Fruit fly (Drosophila melanogaster) whole organism, adult: ENCODE data around the gene Mocs2A.
"Not testable (repeated sequence)": the region's sequence is repeated elsewhere in the genome, so short reads cannot be mapped to it uniquely, and the experiment has no call there.

Experiments used
- CG12768 ChIP-seq: fragments of 200-800 bp; sonication (Bioruptor generic); optimal IDR thresholded peaks from 2 replicates; lab custom pipeline; 2017; ENCODE audit warnings: missing biosample characterization, missing genetic modification characterization, mild to moderate bottlenecking, moderate library complexity, missing genetic modification reagents
- CG33017 ChIP-seq: fragments of 200-800 bp; sonication (Bioruptor generic); optimal IDR thresholded peaks from 2 replicates; lab custom pipeline; 2018; ENCODE audit warnings: missing biosample characterization, mild to moderate bottlenecking, missing genetic modification characterization, moderate library complexity
- CG7045 ChIP-seq: fragments of 200-800 bp; sonication (Bioruptor generic); optimal IDR thresholded peaks from 2 replicates; lab custom pipeline; 2017; ENCODE audit warnings: missing biosample characterization, mild to moderate bottlenecking, missing genetic modification characterization
- Mnt ChIP-seq: fragments of 200-800 bp; sonication (Bioruptor generic); optimal IDR thresholded peaks from 2 replicates; lab custom pipeline; 2016; ENCODE audit warnings: missing biosample characterization, mild to moderate bottlenecking, missing genetic modification characterization
- bab1 ChIP-seq: fragments of 200-800 bp; sonication (Bioruptor generic); optimal IDR thresholded peaks from 3 replicates; lab custom pipeline; 2019; ENCODE audit warnings: missing biosample characterization, mild to moderate bottlenecking, missing genetic modification characterization, moderate library complexity
- kay ChIP-seq: fragments of 200-800 bp; sonication (Bioruptor generic); peaks from one replicate; lab custom pipeline; 2016; ENCODE audit warnings: missing biosample characterization, missing genetic modification characterization, borderline replicate concordance
- ovo ChIP-seq: fragments of 200-800 bp; sonication (Bioruptor generic); optimal IDR thresholded peaks from 2 replicates; lab custom pipeline; 2016; ENCODE audit warnings: missing biosample characterization, missing genetic modification characterization
- toe ChIP-seq: fragments of 200-800 bp; sonication (Bioruptor generic); optimal IDR thresholded peaks from 2 replicates; lab custom pipeline; 2016; ENCODE audit warnings: missing biosample characterization, missing genetic modification characterization

- TF ChIP-seq CG7045 (GFP tag; lab: Kevin White, UChicago) (peak; percentile 61), Mnt (GFP tag; lab: Kevin White, UChicago) (peak; percentile 32), CG12768 (GFP tag; lab: Kevin White, UChicago) (peak; percentile 31), CG33017 (peak; percentile 4), bab1 (GFP tag; lab: Kevin White, UChicago) (peak; percentile 14), ovo (GFP tag; lab: Kevin White, UChicago) (peak; percentile 37)
- TF ChIP-seq toe, kay (GFP tag; lab: Kevin White, UChicago): not testable (repeated sequence)
Measured at dm6 chr3R:25123262-25123661, 3.9 kb downstream of the Mocs2A start, which contains the start of gene vig2.
